Fruit fly (Drosophila melanogaster): ENCODE data around the gene CG15478.
A peak's percentile ranks its signal among the peaks of the same experiment; 100 is the strongest.

The CG15478 gene

dm6 chrX:7717832-7718231 is at the start of gene CG15478:
TSS of gene CG15478 (minus strand) at chrX:7717932.
- no peak for TF ChIP-seq CG17801 (GFP tag; optimal IDR thresholded peaks at IDR 0.05; ENCODE audit: partially characterized antibody)

DNA sequence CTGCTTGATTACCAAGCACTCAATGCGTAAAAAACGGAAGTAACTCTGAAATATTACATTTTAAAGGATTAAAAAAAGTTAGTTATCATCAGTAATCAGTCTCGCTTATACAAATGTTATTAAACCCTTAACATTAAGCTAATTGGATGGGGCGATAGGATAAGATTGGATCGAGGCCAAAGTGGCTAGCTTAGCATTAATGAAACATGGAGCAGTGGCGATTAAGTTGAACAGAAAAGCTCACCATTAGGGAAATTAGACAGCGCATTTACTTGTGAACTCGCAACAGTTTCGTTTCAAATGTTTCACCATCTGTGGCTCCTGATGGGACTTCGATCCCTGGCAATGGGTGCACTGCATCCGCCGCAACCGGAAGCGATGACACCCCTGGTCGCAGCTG is 47.0 kb upstream of the CG15478 start, which contains the start of gene Ir7a:
Gene Ir7a, plus strand, starts transcription at position 301 of the 400 bp plus-strand sequence.
- TF ChIP-seq CG17801 (GFP tag; optimal IDR thresholded peaks at IDR 0.05; ENCODE audit: partially characterized antibody), result no peak

DNA sequence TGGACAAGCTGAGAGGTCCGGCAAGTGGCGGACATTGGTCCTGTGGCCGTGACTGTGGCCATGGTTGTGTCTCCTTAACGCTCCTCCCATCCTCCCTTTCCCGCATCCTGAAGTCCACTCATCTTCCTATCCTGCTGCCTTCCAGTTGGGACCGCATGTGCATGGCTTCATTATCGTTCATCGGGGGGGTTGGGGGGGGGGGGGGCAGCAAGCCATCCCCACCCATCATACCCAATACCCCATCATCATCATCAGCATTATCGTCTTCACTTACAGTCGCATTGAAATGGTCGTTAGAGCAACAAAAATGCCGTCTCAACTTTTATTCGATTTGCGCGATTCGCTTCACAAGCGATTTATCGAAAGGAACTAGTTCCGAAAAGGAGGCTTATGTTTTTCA is 28.6 kb upstream of the CG15478 start:
- no peak for TF ChIP-seq CG17801 (GFP tag; optimal IDR thresholded peaks at IDR 0.05; ENCODE audit: partially characterized antibody)

DNA sequence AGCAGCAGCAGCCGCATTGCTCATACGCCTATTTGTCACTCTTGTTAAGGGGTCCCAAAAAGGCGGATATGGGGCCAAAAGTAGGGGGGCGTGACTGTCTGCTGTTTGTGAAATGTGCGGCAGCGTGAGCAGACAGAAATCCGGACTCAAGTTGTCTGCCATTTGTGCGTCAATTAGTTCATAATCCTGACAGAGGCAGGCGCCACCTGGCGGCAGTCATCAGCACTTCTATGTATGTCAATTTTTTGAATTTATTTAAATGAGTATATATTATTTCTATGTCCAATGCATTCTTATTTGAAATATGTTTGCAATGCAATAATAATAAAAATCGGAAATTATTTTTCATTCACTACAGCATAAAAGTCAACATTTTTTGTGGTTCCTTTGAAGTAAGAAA is 26.3 kb upstream of the CG15478 start:
- TF ChIP-seq CG17801 (GFP tag; optimal IDR thresholded peaks at IDR 0.05; ENCODE audit: partially characterized antibody), result no peak

- TF ChIP-seq CG17801 (GFP tag; optimal IDR thresholded peaks at IDR 0.05; ENCODE audit: partially characterized antibody), result no peak
These were observed 19.5 kb upstream of the CG15478 start for dm6 chrX:7737156-7737771.

DNA sequence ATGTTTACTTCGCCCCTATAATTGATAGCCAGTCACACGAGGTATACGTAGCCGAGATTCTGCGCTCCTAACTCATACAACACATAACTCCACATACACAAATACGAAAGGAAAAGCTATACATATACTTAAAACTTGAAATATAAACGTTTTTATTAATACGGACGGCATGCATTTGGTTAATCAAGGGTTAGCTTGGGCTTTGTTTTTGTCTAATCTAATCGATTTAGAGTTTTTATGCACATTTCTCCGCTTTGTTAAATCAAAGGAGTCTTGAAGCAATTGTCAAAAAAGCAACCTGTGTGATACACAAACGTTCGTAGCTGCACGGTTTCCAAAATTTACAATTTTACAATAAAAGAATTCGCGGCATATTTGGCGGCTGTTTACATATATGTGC is 18.9 kb upstream of the CG15478 start, which contains the start of gene Tom40:
Gene Tom40, plus strand, starts transcription at position 301 of the 400 bp plus-strand sequence.
- TF ChIP-seq CG17801 (GFP tag; optimal IDR thresholded peaks at IDR 0.05; ENCODE audit: partially characterized antibody), result no peak

dm6 chrX:7735262-7735661 is 17.5 kb upstream of the CG15478 start:
- TF ChIP-seq CG17801 (GFP tag; optimal IDR thresholded peaks at IDR 0.05; ENCODE audit: partially characterized antibody), result no peak

- TF ChIP-seq CG17801 (GFP tag; optimal IDR thresholded peaks at IDR 0.05; ENCODE audit: partially characterized antibody), result peak; percentile 89
These were observed 16.6 kb upstream of the CG15478 start, which contains the start of the genes Pdp and Rab39 for dm6 chrX:7734131-7734930. TSS of gene Pdp (minus strand) at chrX:7734651. TSS of gene Rab39 (plus strand) at chrX:7734923.

DNA sequence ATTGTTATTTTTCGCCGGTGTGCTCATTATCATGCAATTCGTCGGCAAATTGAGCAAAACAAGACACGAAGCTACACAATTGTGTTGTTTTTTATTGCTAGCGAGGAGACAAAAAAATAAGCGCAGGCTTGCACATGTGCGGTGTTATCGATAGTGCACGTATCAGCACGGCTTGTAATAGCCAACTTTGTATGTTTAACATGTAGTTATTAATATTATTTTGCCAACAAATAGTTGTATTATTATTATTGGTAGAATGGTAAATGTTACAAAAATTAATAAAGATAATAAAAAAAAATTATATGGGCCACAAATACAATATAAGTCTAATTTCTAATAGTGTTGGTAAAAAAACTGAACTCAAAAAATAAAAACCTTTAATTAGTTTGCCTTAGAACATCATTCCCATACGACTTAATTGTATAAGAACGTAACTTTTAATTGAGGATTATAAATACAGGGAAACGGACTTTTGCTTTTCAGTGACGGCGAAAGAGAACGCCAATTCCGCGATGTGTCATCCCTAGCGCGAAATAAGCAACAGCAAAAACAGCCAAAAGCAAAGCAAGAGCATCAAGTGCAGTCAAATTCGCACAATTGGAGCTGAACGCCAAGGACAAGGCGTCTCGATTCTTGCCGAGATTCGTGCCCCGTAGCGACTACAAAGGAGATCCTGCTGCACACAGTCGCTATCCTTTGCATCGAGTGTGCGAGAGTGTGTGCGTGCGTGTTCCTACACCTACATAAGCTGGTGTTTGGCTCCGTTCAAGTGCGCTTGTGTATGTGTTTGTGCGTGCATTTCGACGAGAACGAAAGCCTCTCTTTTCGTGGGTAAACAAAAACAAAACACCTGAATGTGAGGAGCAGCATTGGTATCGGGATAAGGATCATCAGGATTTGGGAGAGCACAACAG is 10.8 kb upstream of the CG15478 start, which contains the start of the genes NELF-B and CG12155:
Gene NELF-B, minus strand, starts transcription at position 111 of the 914 bp plus-strand sequence.
Gene CG12155, plus strand, starts transcription at position 505 of the 914 bp plus-strand sequence.
- TF ChIP-seq CG17801 (GFP tag; optimal IDR thresholded peaks at IDR 0.05; ENCODE audit: partially characterized antibody), result no peak

DNA sequence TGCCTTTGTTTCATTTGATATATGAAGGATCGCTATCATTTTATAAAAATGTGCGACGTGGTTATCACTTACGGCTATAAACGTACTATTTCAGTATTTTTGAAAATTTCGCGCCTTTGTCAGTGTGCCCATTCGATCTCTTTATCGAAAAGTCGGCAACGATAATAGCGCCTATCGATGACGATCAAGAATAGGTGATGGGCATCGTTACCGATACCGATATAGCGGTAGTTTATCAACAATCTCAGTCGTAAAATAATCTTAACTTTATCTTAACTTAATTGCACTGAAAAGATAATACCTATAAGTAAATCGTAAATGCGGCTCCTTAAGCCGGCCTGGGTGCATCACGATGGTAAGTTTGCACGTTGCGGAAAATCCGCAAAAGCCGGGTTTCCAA is 4.2 kb upstream of the CG15478 start, which contains the start of gene Hira:
Gene Hira, plus strand, starts transcription at position 215 of the 400 bp plus-strand sequence.
- peak; percentile 62 for TF ChIP-seq CG17801 (GFP tag; optimal IDR thresholded peaks at IDR 0.05; ENCODE audit: partially characterized antibody)

DNA sequence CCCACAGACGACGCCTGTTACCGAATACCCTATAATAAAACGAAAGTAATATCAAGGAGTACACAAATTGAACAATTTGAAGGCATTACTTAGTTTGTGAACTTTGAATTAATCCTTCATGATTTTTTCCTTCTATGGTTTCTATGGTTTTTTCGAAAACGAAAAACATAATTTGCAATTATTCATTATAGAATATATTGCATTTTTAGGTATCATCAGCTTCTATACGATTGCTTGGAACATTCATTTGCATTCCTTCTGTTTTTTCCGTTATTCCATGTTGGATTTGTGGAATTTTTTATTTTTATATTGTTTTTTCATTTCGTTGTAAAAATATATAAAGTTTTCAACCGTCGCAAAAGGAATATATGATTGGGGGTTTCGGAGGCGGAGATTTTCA is 2.3 kb downstream of the CG15478 start:
- no peak for TF ChIP-seq CG17801 (GFP tag; optimal IDR thresholded peaks at IDR 0.05; ENCODE audit: partially characterized antibody)

DNA sequence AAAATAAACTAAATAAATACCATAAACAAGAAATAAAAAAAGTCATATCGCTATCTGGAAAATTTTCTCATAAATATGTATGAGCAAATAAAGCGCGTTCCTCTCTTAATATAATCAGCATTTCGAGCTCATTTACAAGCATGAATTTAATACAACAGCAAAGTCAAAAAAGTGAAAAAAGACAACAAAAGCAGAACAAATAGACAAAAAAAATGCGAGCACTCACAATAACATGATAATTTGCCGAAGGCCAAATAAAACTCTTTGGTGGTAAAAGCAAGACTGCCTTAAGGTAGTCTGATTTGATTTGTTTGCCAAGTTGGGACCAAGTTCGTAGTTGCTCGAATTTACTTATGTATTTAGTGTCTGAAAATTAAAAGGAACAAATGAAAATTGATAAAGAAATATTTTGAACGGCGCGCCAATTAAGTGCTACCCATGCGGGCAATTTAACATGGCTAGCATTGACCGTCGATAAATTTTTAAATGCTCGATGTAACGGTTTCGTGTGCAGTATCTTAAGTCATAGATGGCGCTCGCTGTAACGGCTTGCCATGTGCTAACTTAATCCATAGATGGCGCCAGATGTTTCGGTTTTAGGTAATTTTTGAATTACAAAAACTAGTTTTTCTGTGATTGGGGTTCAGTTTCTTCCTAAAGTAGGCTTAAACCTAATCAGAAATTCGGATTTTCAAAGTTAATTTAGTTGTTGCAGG is 7.1 kb downstream of the CG15478 start:
- TF ChIP-seq CG17801 (GFP tag; optimal IDR thresholded peaks at IDR 0.05; ENCODE audit: partially characterized antibody), result peak; percentile 74

DNA sequence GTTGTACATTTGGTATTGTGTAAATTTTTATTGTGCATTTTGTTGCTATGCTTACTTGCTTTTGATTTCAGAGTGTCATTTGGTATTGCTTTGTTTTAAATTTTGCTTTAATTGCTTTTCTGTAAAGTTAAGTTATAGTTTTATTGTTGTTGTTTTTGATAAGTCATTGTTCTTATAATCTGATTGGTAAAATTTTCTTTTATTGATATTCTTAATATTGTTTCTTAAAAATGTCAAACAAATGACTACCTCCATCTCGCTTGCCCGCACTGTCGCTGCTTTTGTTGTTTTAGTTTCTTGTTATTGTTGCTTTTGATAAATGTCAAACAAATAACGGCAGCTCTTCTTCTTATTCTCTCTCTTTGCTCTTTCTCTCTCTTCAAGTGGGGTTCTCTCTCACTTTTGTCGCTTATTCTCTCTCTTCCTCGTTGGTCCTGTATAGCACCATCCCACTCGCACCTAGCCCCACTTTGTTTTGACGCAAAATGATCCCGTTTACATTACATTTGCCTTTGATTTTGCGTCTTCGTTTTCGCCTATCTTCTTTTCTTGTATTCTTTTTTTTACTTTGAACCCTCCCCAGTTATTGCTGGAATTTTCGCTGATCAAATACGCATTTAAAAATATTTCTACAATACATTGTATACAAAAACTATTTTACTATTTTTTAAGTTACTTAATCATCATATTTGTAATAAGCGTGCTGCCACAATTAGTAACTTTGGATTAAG is 7.9 kb downstream of the CG15478 start:
- no peak for TF ChIP-seq CG17801 (GFP tag; optimal IDR thresholded peaks at IDR 0.05; ENCODE audit: partially characterized antibody)
